Worm (Caenorhabditis elegans): Measurements from ENCODE around the gene T26A5.6.

DNA sequence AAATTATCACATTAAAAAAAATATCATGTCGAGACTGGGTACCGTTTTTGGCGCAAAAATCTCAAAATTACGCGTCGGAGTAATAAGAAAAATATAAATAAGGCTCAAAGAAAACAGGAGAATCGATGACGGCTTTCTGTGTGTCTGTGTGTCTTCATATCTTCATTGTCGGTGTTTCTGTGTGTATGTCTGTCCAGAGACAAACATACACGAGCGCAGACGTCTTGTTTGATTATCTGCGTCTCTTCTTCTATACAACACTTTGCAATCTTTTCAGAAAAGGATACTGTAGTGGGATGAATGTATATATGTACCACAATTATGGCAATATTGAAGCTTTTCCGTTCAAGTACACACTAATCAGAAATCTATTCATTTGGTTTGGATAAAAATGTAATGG is 6.2 kb downstream of the T26A5.6 start, which contains the start of gene C05D11.13:
- TF ChIP-seq unc-39 (tag; optimal IDR thresholded peaks at IDR 0.05) (no peak), daf-12 (tag; optimal IDR thresholded peaks at IDR 0.05) (no peak), ceh-9 (tag; optimal IDR thresholded peaks at IDR 0.05) (no peak), ama-1 (optimal IDR thresholded peaks at IDR 0.05) (peak; percentile 77), fos-1 (tag; optimal IDR thresholded peaks at IDR 0.05) (no peak)
